Fruit fly (Drosophila melanogaster) whole organism, embryonic: Measurements from ENCODE around the gene alphaKap4.
A peak's percentile ranks its signal among the peaks of the same experiment; 100 is the strongest.

Source experiments
- Asciz ChIP-seq: fragments of 200-800 bp; sonication (Bioruptor generic); optimal IDR thresholded peaks from 2 replicates; lab custom pipeline; 2017; ENCODE audit warnings: missing biosample characterization, mild to moderate bottlenecking, missing genetic modification characterization, missing genetic modification reagents
- Atf6 ChIP-seq: fragments of 200-800 bp; sonication (Bioruptor generic); IDR thresholded peaks from 2 replicates; pipeline ENCODE4 v1.3.6; 2022; ENCODE audit warnings: missing biosample characterization, missing genetic modification characterization
- BtbVII ChIP-seq: fragments of 200-800 bp; sonication (Bioruptor generic); optimal IDR thresholded peaks from 3 replicates; lab custom pipeline; 2017; ENCODE audit warnings: missing biosample characterization, mild to moderate bottlenecking, missing genetic modification characterization
- C15 ChIP-seq: fragments of 200-800 bp; sonication (Bioruptor generic); IDR thresholded peaks from 3 replicates; pipeline ENCODE4 v1.3.6; 2022; ENCODE audit warnings: missing biosample characterization, missing genetic modification characterization
- CG10147 ChIP-seq: fragments of 200-800 bp; sonication (Bioruptor generic); optimal IDR thresholded peaks from 2 replicates; lab custom pipeline; 2019; ENCODE audit warnings: missing biosample characterization, mild to moderate bottlenecking, missing genetic modification characterization, moderate library complexity
- CG10959 ChIP-seq: fragments of 200-800 bp; sonication (Bioruptor generic); IDR thresholded peaks from 2 replicates; pipeline ENCODE4 v1.3.6; 2022; ENCODE audit warnings: missing biosample characterization, missing genetic modification characterization
- CG11695 ChIP-seq: fragments of 200-800 bp; sonication (Bioruptor generic); IDR thresholded peaks from 3 replicates; pipeline ENCODE4 v1.3.6; 2022; ENCODE audit warnings: missing biosample characterization, missing genetic modification characterization
- CG14050 ChIP-seq: fragments of 200-800 bp; sonication (Bioruptor generic); IDR thresholded peaks from 3 replicates; pipeline ENCODE4 v1.3.6; 2022; ENCODE audit warnings: missing biosample characterization, missing genetic modification characterization
- CG14441 ChIP-seq: fragments of 200-800 bp; sonication (Bioruptor generic); IDR thresholded peaks from 2 replicates; pipeline ENCODE4 v1.3.6; 2022; ENCODE audit warnings: missing biosample characterization, missing genetic modification characterization
- CG14710 ChIP-seq: fragments of 200-800 bp; sonication (Bioruptor generic); optimal IDR thresholded peaks from 3 replicates; lab custom pipeline; 2019; ENCODE audit warnings: missing biosample characterization, mild to moderate bottlenecking, missing genetic modification characterization, moderate library complexity
- CG14965 ChIP-seq: fragments of 200-800 bp; sonication (Bioruptor generic); optimal IDR thresholded peaks from 2 replicates; lab custom pipeline; 2016; ENCODE audit warnings: missing biosample characterization, missing genetic modification characterization, borderline replicate concordance
- CG16815 ChIP-seq: fragments of 200-800 bp; sonication (Bioruptor generic); optimal IDR thresholded peaks from 3 replicates; lab custom pipeline; 2017; ENCODE audit warnings: missing biosample characterization, mild to moderate bottlenecking, missing genetic modification characterization
- CG16863 ChIP-seq: fragments of 200-800 bp; sonication (Bioruptor generic); optimal IDR thresholded peaks from 3 replicates; lab custom pipeline; 2016; ENCODE audit warnings: missing biosample characterization, missing genetic modification characterization
- CG18599 ChIP-seq: fragments of 200-800 bp; sonication (Bioruptor generic); optimal IDR thresholded peaks from 3 replicates; lab custom pipeline; 2017; ENCODE audit warnings: missing biosample characterization, missing genetic modification characterization, mild to moderate bottlenecking, moderate library complexity, missing genetic modification reagents
- CG2199 ChIP-seq: fragments of 200-800 bp; sonication (Bioruptor generic); IDR thresholded peaks from 3 replicates; pipeline ENCODE4 v1.3.6; 2022; ENCODE audit warnings: missing biosample characterization, missing genetic modification characterization
- CG30403 ChIP-seq: fragments of 200-800 bp; sonication (Bioruptor generic); optimal IDR thresholded peaks from 3 replicates; lab custom pipeline; 2016; ENCODE audit warnings: missing biosample characterization, missing genetic modification characterization
- CG31441 ChIP-seq: fragments of 200-800 bp; sonication (Bioruptor generic); IDR thresholded peaks from 2 replicates; pipeline ENCODE4 v1.3.6; 2022; ENCODE audit warnings: missing biosample characterization, missing genetic modification characterization
- CG3163 ChIP-seq: fragments of 200-800 bp; sonication (Bioruptor generic); optimal IDR thresholded peaks from 3 replicates; lab custom pipeline; 2016; ENCODE audit warnings: missing biosample characterization, missing genetic modification characterization
- CG6765 ChIP-seq: fragments of 200-800 bp; sonication (Bioruptor generic); optimal IDR thresholded peaks from 3 replicates; lab custom pipeline; 2017; ENCODE audit warnings: missing biosample characterization, mild to moderate bottlenecking, missing genetic modification characterization
- CG7372 ChIP-seq: fragments of 200-800 bp; sonication (Bioruptor generic); IDR thresholded peaks from 2 replicates; pipeline ENCODE4 v1.3.6; 2022; ENCODE audit warnings: missing biosample characterization, missing genetic modification characterization
- CG7987 ChIP-seq: fragments of 200-800 bp; sonication (Bioruptor generic); optimal IDR thresholded peaks from 2 replicates; lab custom pipeline; 2018; ENCODE audit warnings: missing biosample characterization, mild to moderate bottlenecking, missing genetic modification characterization, moderate library complexity
- CG8765 ChIP-seq: fragments of 200-800 bp; sonication (Bioruptor generic); IDR thresholded peaks from 2 replicates; pipeline ENCODE4 v1.3.6; 2022; ENCODE audit warnings: missing biosample characterization, missing genetic modification characterization
- CHES-1-like ChIP-seq: fragments of 200-800 bp; sonication (Bioruptor generic); optimal IDR thresholded peaks from 2 replicates; lab custom pipeline; 2016; ENCODE audit warnings: missing biosample characterization, missing genetic modification characterization
- CoRest ChIP-seq: fragments of 200-800 bp; sonication (Bioruptor generic); optimal IDR thresholded peaks from 3 replicates; lab custom pipeline; 2018; ENCODE audit warnings: missing biosample characterization, mild to moderate bottlenecking, missing genetic modification characterization, moderate library complexity
- D ChIP-seq, 2 experiments: fragments of 200-800 bp in 1 of 2; fragments of >200 bp in 1 of 2; sonication (Bioruptor generic) in 1 of 2; optimal IDR thresholded peaks; 2 replicates in 1 of 2; 3 replicates in 1 of 2; lab custom pipeline; 2017; ENCODE audit warnings: mild to moderate bottlenecking in 1 of 2, missing biosample characterization in 1 of 2, missing genetic modification characterization in 1 of 2, missing genetic modification reagents in 1 of 2
- Elba2 ChIP-seq: fragments of 200-800 bp; sonication (Bioruptor generic); optimal IDR thresholded peaks from 3 replicates; lab custom pipeline; 2016; ENCODE audit warnings: missing biosample characterization, missing genetic modification characterization
- Gug ChIP-seq: fragments of 200-800 bp; sonication (Bioruptor generic); IDR thresholded peaks from 4 replicates; pipeline ENCODE4 v1.3.6; 2022; ENCODE audit warnings: missing biosample characterization, missing genetic modification characterization
- H2.0 ChIP-seq: fragments of 200-800 bp; sonication (Bioruptor generic); IDR thresholded peaks from 2 replicates; pipeline ENCODE4 v1.3.6; 2022; ENCODE audit warnings: missing biosample characterization, missing genetic modification characterization
- HLH3B ChIP-seq: fragments of 200-800 bp; sonication (Bioruptor generic); IDR thresholded peaks from 2 replicates; pipeline ENCODE4 v1.3.6; 2022; ENCODE audit warnings: missing biosample characterization, missing genetic modification characterization
- Hr78 ChIP-seq, 2 experiments: fragments of 200-800 bp in 1 of 2; fragments of >200 bp in 1 of 2; sonication (Bioruptor generic) in 1 of 2; optimal IDR thresholded peaks; 2 replicates each; lab custom pipeline; 2017 to 2019; ENCODE audit warnings: missing biosample characterization in 2 of 2, missing genetic modification characterization in 2 of 2, mild to moderate bottlenecking in 1 of 2, moderate library complexity in 1 of 2
- Hsf ChIP-seq: fragments of 200-800 bp; sonication (Bioruptor generic); optimal IDR thresholded peaks from 3 replicates; lab custom pipeline; 2016; ENCODE audit warnings: missing biosample characterization, missing genetic modification characterization
- NC2β ChIP-seq: fragments of 200-800 bp; sonication (Bioruptor generic); optimal IDR thresholded peaks from 2 replicates; lab custom pipeline; 2016; ENCODE audit warnings: missing biosample characterization, missing genetic modification characterization
- Nf-YC ChIP-seq: fragments of 200-800 bp; optimal IDR thresholded peaks from 3 replicates; lab custom pipeline; 2019; ENCODE audit warnings: missing biosample characterization, mild to moderate bottlenecking, missing genetic modification characterization, moderate library complexity
- Optix ChIP-seq: fragments of 200-800 bp; sonication (Bioruptor generic); IDR thresholded peaks from 3 replicates; pipeline ENCODE4 v1.3.6; 2022; ENCODE audit warnings: missing biosample characterization, missing genetic modification characterization
- Scr ChIP-seq: fragments of 200-800 bp; sonication (Bioruptor generic); IDR thresholded peaks from 2 replicates; pipeline ENCODE4 v1.3.6; 2022; ENCODE audit warnings: missing biosample characterization, missing genetic modification characterization; ENCODE audit not compliant: partially characterized antibody
- az2 ChIP-seq: fragments of 200-800 bp; sonication (Bioruptor generic); optimal IDR thresholded peaks from 3 replicates; lab custom pipeline; 2016; ENCODE audit warnings: missing biosample characterization, missing genetic modification characterization
- bab2 ChIP-seq: fragments of 200-800 bp; sonication (Bioruptor generic); optimal IDR thresholded peaks from 2 replicates; lab custom pipeline; 2016; ENCODE audit warnings: missing biosample characterization, missing genetic modification characterization
- bbx ChIP-seq: fragments of 200-800 bp; sonication (Bioruptor generic); IDR thresholded peaks from 2 replicates; pipeline ENCODE4 v1.3.6; 2022; ENCODE audit warnings: missing biosample characterization, missing genetic modification characterization; ENCODE audit not compliant: partially characterized antibody
- br ChIP-seq: fragments of >200 bp; optimal IDR thresholded peaks from 2 replicates; lab custom pipeline; 2017
- chm ChIP-seq: fragments of 200-800 bp; sonication (Bioruptor generic); IDR thresholded peaks from 2 replicates; pipeline ENCODE4 v1.3.6; 2022; ENCODE audit warnings: missing biosample characterization, missing genetic modification characterization
- fd96Cb ChIP-seq: fragments of 200-800 bp; sonication (Bioruptor generic); optimal IDR thresholded peaks from 2 replicates; lab custom pipeline; 2018; ENCODE audit warnings: missing biosample characterization, mild to moderate bottlenecking, missing genetic modification characterization, moderate library complexity
- gfzf ChIP-seq: fragments of 200-800 bp; sonication (Bioruptor generic); optimal IDR thresholded peaks from 2 replicates; lab custom pipeline; 2016; ENCODE audit warnings: missing biosample characterization, mild to moderate bottlenecking, missing genetic modification characterization, moderate library complexity
- ranshi ChIP-seq: fragments of 200-800 bp; sonication (Bioruptor generic); IDR thresholded peaks from 2 replicates; pipeline ENCODE4 v1.3.6; 2022; ENCODE audit warnings: missing biosample characterization, missing genetic modification characterization
- scrt ChIP-seq: fragments of 200-800 bp; sonication (Bioruptor generic); optimal IDR thresholded peaks from 2 replicates; lab custom pipeline; 2018; ENCODE audit warnings: missing biosample characterization, mild to moderate bottlenecking, missing genetic modification characterization, moderate library complexity
- slou ChIP-seq: fragments of 200-800 bp; sonication (Bioruptor generic); optimal IDR thresholded peaks from 3 replicates; lab custom pipeline; 2016; ENCODE audit warnings: missing biosample characterization, missing genetic modification characterization
- slp2 ChIP-seq: fragments of 200-800 bp; sonication (Bioruptor generic); optimal IDR thresholded peaks from 2 replicates; lab custom pipeline; 2016; ENCODE audit warnings: missing biosample characterization, missing genetic modification characterization
- tgo ChIP-seq: fragments of 200-800 bp; sonication (Bioruptor generic); IDR thresholded peaks from 3 replicates; pipeline ENCODE4 v1.3.6; 2022; ENCODE audit warnings: missing biosample characterization, missing genetic modification characterization
- tio ChIP-seq: fragments of 200-800 bp; sonication (Bioruptor generic); optimal IDR thresholded peaks from 2 replicates; lab custom pipeline; 2017; ENCODE audit warnings: missing biosample characterization, missing genetic modification characterization, inconsistent platforms
- twi ChIP-seq: fragments of 200-800 bp; optimal IDR thresholded peaks from 2 replicates; lab custom pipeline; 2019; ENCODE audit warnings: missing biosample characterization, mild to moderate bottlenecking, missing genetic modification characterization, moderate library complexity
- zfh1 ChIP-seq: fragments of 200-800 bp; sonication (Bioruptor generic); IDR thresholded peaks from 3 replicates; pipeline ENCODE4 v1.3.6; 2022; ENCODE audit warnings: missing biosample characterization, missing genetic modification characterization
- zfh2 ChIP-seq: fragments of 200-800 bp; sonication (Bioruptor generic); optimal IDR thresholded peaks from 2 replicates; lab custom pipeline; 2016; ENCODE audit warnings: missing biosample characterization, missing genetic modification characterization

The alphaKap4 gene

dm6 chr3L:5987637-5988036, 23.2 kb downstream of the alphaKap4 start (continued):
- TF ChIP-seq CG16863 (GFP tag; lab: Kevin White, UChicago) (peak; percentile 53), CG14710 (tag; lab: Kevin White, UChicago) (peak; percentile 74), CG10147 (GFP tag; lab: Kevin White, UChicago) (no peak), chm (GFP tag; lab: Robert Waterston, UW) (peak; percentile 72; the same call in 1 of the 2 replicates), CG11695 (GFP tag; lab: Robert Waterston, UW) (no peak), bbx (GFP tag; lab: Robert Waterston, UW) (no peak), CG18599 (peak; percentile 32), zfh2 (no peak), Hr78 (GFP tag; optimal IDR thresholded peaks at IDR 0.05; lab: Kevin White, UChicago) (no peak), twi (tag; lab: Kevin White, UChicago) (peak; percentile 21), Optix (GFP tag; lab: Robert Waterston, UW) (peak; percentile 68; the same call in 2 of the 3 replicates), BtbVII (no peak), CG6765 (GFP tag; lab: Kevin White, UChicago) (no peak), HLH3B (GFP tag; lab: Robert Waterston, UW) (0 out of 2 replicates have a peak, but pooled peaks have one; percentile 43), CG8765 (peak; percentile 61; the same call in 1 of the 2 replicates), CG14050 (no peak), Scr (GFP tag; lab: Robert Waterston, UW) (no peak), H2.0 (GFP tag; lab: Robert Waterston, UW) (0 out of 2 replicates have a peak, but pooled peaks have one; percentile 15), CG10959 (GFP tag; lab: Robert Waterston, UW) (peak; percentile 75), CG31441 (peak; percentile 67), CoRest (peak; percentile 47), Elba2 (GFP tag; lab: Kevin White, UChicago) (peak; percentile 24), CG14965 (GFP tag; lab: Kevin White, UChicago) (no peak), scrt (GFP tag; lab: Kevin White, UChicago) (peak; percentile 69), Hsf (GFP tag; lab: Kevin White, UChicago) (peak; percentile 41), Asciz (peak; percentile 15), CG14441 (GFP tag; lab: Robert Waterston, UW) (no peak), C15 (GFP tag; lab: Robert Waterston, UW) (no peak), CG3163 (GFP tag; lab: Kevin White, UChicago) (no peak), CHES-1-like (GFP tag; lab: Kevin White, UChicago) (no peak), Nf-YC (tag; lab: Kevin White, UChicago) (no peak), NC2β (GFP tag; lab: Kevin White, UChicago) (peak; percentile 51), zfh1 (GFP tag; lab: Robert Waterston, UW) (peak; percentile 81), tio (GFP tag; lab: Kevin White, UChicago) (no peak), fd96Cb (tag; lab: Kevin White, UChicago) (peak; percentile 57), gfzf (no peak), Atf6 (GFP tag; lab: Robert Waterston, UW) (no peak), slp2 (GFP tag; lab: Kevin White, UChicago) (peak; percentile 15), ranshi (GFP tag; lab: Robert Waterston, UW) (no peak), tgo (GFP tag; lab: Robert Waterston, UW) (no peak), slou (GFP tag; lab: Kevin White, UChicago) (no peak), CG7987 (GFP tag; lab: Kevin White, UChicago) (no peak), CG30403 (GFP tag; lab: Kevin White, UChicago) (peak; percentile 38), CG2199 (GFP tag; lab: Robert Waterston, UW) (no peak), D (optimal IDR thresholded peaks at IDR 0.05; lab: Kevin White, UChicago) (no peak), D (GFP tag; optimal IDR thresholded peaks at IDR 0.05; lab: Kevin White, UChicago) (peak; percentile 74), Gug (0 out of 4 replicates have a peak, but pooled peaks have one; percentile 14), br (lab: Kevin White, UChicago) (no peak), CG16815 (GFP tag; lab: Kevin White, UChicago) (peak; percentile 50), bab2 (GFP tag; lab: Kevin White, UChicago) (no peak), az2 (GFP tag; lab: Kevin White, UChicago) (peak; percentile 58), CG7372 (GFP tag; lab: Robert Waterston, UW) (peak; percentile 22; the same call in 1 of the 2 replicates)
